Worm (Caenorhabditis elegans) whole organism, late embryonic: ENCODE data around the gene cdr-2.
"Not testable (repeated sequence)": the region's sequence is repeated elsewhere in the genome, so short reads cannot be mapped to it uniquely, and the experiment has no call there.

Experiments
- C38D4.7 ChIP-seq: fragments of 200-800 bp; sonication (Bioruptor generic); optimal IDR thresholded peaks from 2 replicates; lab custom pipeline; 2018; ENCODE audit warnings: mild to moderate bottlenecking, missing genetic modification characterization, moderate library complexity, missing compliant biosample characterization
- K02D7.2 ChIP-seq: sonication (generic microtip); optimal IDR thresholded peaks from 2 replicates; lab custom pipeline; 2017; ENCODE audit warnings: mild to moderate bottlenecking, missing genetic modification characterization, missing compliant biosample characterization
- K09A11.1 ChIP-seq: sonication (generic microtip); optimal IDR thresholded peaks from 2 replicates; lab custom pipeline; 2017; ENCODE audit warnings: antibody characterized with exemption, mild to moderate bottlenecking, missing genetic modification characterization, missing compliant biosample characterization; ENCODE audit not compliant: insufficient read depth
- T23F11.4 ChIP-seq: fragments of 200-800 bp; sonication (Bioruptor generic); optimal IDR thresholded peaks from 2 replicates; lab custom pipeline; 2018; ENCODE audit warnings: mild to moderate bottlenecking, missing genetic modification characterization, missing compliant biosample characterization
- ahr-1 ChIP-seq: sonication (generic microtip); optimal IDR thresholded peaks from 2 replicates; lab custom pipeline; 2016; ENCODE audit warnings: missing genetic modification characterization, missing compliant biosample characterization
- ceh-14 ChIP-seq: sonication (generic microtip); optimal IDR thresholded peaks from 2 replicates; lab custom pipeline; 2016; ENCODE audit warnings: missing genotype, missing genetic modification characterization, missing compliant biosample characterization
- ceh-2 ChIP-seq: sonication (generic microtip); optimal IDR thresholded peaks from 2 replicates; lab custom pipeline; 2016; ENCODE audit warnings: missing genotype, missing genetic modification characterization, missing compliant biosample characterization
- ceh-24 ChIP-seq: sonication (generic microtip); optimal IDR thresholded peaks from 2 replicates; lab custom pipeline; 2016; ENCODE audit warnings: mild to moderate bottlenecking, missing genetic modification characterization, missing compliant biosample characterization
- ceh-31 ChIP-seq: sonication (generic microtip); optimal IDR thresholded peaks from 2 replicates; lab custom pipeline; 2016; ENCODE audit warnings: missing genetic modification characterization, missing compliant biosample characterization
- ceh-45 ChIP-seq: fragments of 200-800 bp; sonication (Bioruptor generic); IDR thresholded peaks from 2 replicates; pipeline ENCODE4 v1.3.6; 2022; ENCODE audit warnings: missing genetic modification reagents, missing genetic modification characterization, missing compliant biosample characterization
- ceh-48 ChIP-seq: sonication (generic microtip); optimal IDR thresholded peaks from 2 replicates; lab custom pipeline; 2016; ENCODE audit warnings: missing genetic modification characterization, inconsistent platforms, missing compliant biosample characterization
- ceh-6 ChIP-seq: fragments of 200-800 bp; sonication (Bioruptor generic); optimal IDR thresholded peaks from 2 replicates; lab custom pipeline; 2018; ENCODE audit warnings: mild to moderate bottlenecking, missing genetic modification characterization, missing compliant biosample characterization
- ceh-9 ChIP-seq: sonication (generic microtip); optimal IDR thresholded peaks from 2 replicates; lab custom pipeline; 2016; ENCODE audit warnings: mild to moderate bottlenecking, missing genetic modification characterization, inconsistent platforms, missing compliant biosample characterization
- che-1 ChIP-seq: sonication (generic microtip); optimal IDR thresholded peaks from 2 replicates; lab custom pipeline; 2016; ENCODE audit warnings: mild to moderate bottlenecking, missing genetic modification characterization, missing compliant biosample characterization
- dmd-4 ChIP-seq: sonication (generic microtip); optimal IDR thresholded peaks from 2 replicates; lab custom pipeline; 2016; ENCODE audit warnings: borderline replicate concordance, missing genetic modification characterization, missing compliant biosample characterization
- elt-4 ChIP-seq: sonication (generic microtip); optimal IDR thresholded peaks from 2 replicates; lab custom pipeline; 2016; ENCODE audit warnings: missing genetic modification characterization, missing compliant biosample characterization
- fax-1 ChIP-seq: sonication (generic microtip); optimal IDR thresholded peaks from 2 replicates; lab custom pipeline; 2016; ENCODE audit warnings: missing genotype, missing genetic modification characterization, missing compliant biosample characterization
- gmeb-2 ChIP-seq: sonication (generic microtip); optimal IDR thresholded peaks from 2 replicates; lab custom pipeline; 2016; ENCODE audit warnings: missing genetic modification characterization, inconsistent platforms, missing compliant biosample characterization
- hlh-13 ChIP-seq: fragments of 200-800 bp; sonication (Bioruptor generic); optimal IDR thresholded peaks from 2 replicates; lab custom pipeline; 2018; ENCODE audit warnings: mild to moderate bottlenecking, missing genetic modification characterization, missing compliant biosample characterization
- hlh-15 ChIP-seq: sonication (generic microtip); optimal IDR thresholded peaks from 2 replicates; lab custom pipeline; 2016; ENCODE audit warnings: missing genetic modification characterization, missing compliant biosample characterization
- hlh-6 ChIP-seq: sonication (generic microtip); optimal IDR thresholded peaks from 2 replicates; lab custom pipeline; 2016; ENCODE audit warnings: missing genotype, missing genetic modification characterization, missing compliant biosample characterization
- hlh-8 ChIP-seq: sonication (generic microtip); optimal IDR thresholded peaks from 2 replicates; lab custom pipeline; 2016; ENCODE audit warnings: missing genotype, missing genetic modification characterization, missing compliant biosample characterization
- nhr-232 ChIP-seq: sonication (generic microtip); optimal IDR thresholded peaks from 2 replicates; lab custom pipeline; 2016; ENCODE audit warnings: missing genetic modification characterization, missing compliant biosample characterization
- odd-2 ChIP-seq: sonication (generic microtip); optimal IDR thresholded peaks from 2 replicates; lab custom pipeline; 2017; ENCODE audit warnings: antibody characterized with exemption, mild to moderate bottlenecking, missing genetic modification characterization, missing compliant biosample characterization
- pha-2 ChIP-seq: sonication (generic microtip); optimal IDR thresholded peaks from 2 replicates; lab custom pipeline; 2017; ENCODE audit warnings: mild to moderate bottlenecking, missing genetic modification characterization, missing compliant biosample characterization
- sox-4 ChIP-seq: sonication (generic microtip); optimal IDR thresholded peaks from 2 replicates; lab custom pipeline; 2017; ENCODE audit warnings: mild to moderate bottlenecking, missing genetic modification characterization, inconsistent platforms, missing compliant biosample characterization
- syd-9 ChIP-seq: sonication (generic microtip); optimal IDR thresholded peaks from 2 replicates; lab custom pipeline; 2016; ENCODE audit warnings: mild to moderate bottlenecking, missing genetic modification characterization, moderate library complexity, missing compliant biosample characterization
- tbx-2 ChIP-seq: sonication (generic microtip); optimal IDR thresholded peaks from 2 replicates; lab custom pipeline; 2016; ENCODE audit warnings: missing genetic modification characterization, missing compliant biosample characterization
- tbx-7 ChIP-seq: sonication (generic microtip); optimal IDR thresholded peaks from 2 replicates; lab custom pipeline; 2016; ENCODE audit warnings: missing genotype, missing genetic modification characterization, missing compliant biosample characterization
- ttx-3 ChIP-seq: sonication (generic microtip); optimal IDR thresholded peaks from 2 replicates; lab custom pipeline; 2016; ENCODE audit warnings: missing genetic modification reagents, missing genetic modification characterization, missing compliant biosample characterization
- unc-3 ChIP-seq, 2 experiments: fragments of 200-800 bp in 1 of 2; sonication (Bioruptor generic) in 1 of 2; sonication (generic microtip) in 1 of 2; conservative IDR thresholded peaks in 1 of 2; optimal IDR thresholded peaks in 1 of 2; 2 replicates each; pipeline versions ENCODE4 v1.3.6 to Lab custom; 2016 to 2022; ENCODE audit warnings: missing compliant biosample characterization in 2 of 2, missing genetic modification characterization in 2 of 2, missing genetic modification reagents in 1 of 2
- zip-5 ChIP-seq: sonication (generic microtip); optimal IDR thresholded peaks from 2 replicates; lab custom pipeline; 2016; ENCODE audit warnings: missing genetic modification characterization, missing compliant biosample characterization
- ztf-16 ChIP-seq: sonication (generic microtip); optimal IDR thresholded peaks from 2 replicates; lab custom pipeline; 2017; ENCODE audit warnings: missing genetic modification characterization, missing compliant biosample characterization

cdr-2 gene

ce11 chrV:12397545-12397944, 18.0 kb downstream of the cdr-2 start, which contains the start of gene K01D12.5:
K01D12.5 (plus strand) TSS chrV:12397845.
- no peak for TF ChIP-seq ceh-24 (tag; lab: Kevin White, UChicago)
- TF ChIP-seq sox-4 (tag; lab: Kevin White, UChicago), result no peak
- TF ChIP-seq ahr-1 (tag; lab: Kevin White, UChicago), result no peak
- no peak for TF ChIP-seq K09A11.1 (tag; lab: Kevin White, UChicago)
- TF ChIP-seq tbx-7, result no peak
- TF ChIP-seq syd-9 (tag; lab: Kevin White, UChicago), result no peak
- TF ChIP-seq ttx-3 (tag; lab: Kevin White, UChicago), result no peak
- no peak for TF ChIP-seq hlh-8 (tag; lab: Kevin White, UChicago)

DNA sequence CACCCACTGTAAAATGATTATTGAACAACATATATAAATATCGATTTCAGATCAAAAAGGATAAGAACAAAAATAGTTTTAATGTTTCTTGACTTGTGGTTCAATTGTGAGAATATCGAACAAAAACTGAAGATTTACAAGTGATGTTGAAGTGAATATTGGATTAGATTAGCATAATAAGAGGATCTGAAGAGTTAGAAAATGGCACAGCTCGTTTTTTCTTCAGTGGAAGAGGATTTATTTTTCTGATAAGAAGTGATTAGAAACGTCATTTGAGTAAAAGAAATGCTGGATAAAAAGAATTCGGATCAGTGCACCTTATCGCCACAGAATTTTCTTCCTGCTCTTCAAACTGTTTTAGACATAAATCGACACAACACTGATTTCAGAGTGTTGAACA, 19.8 kb downstream of the cdr-2 start, which contains the start of gene twk-14:
Gene twk-14 (minus strand): TSS at position 8 of the 400 bp plus-strand sequence.
- TF ChIP-seq gmeb-2 (no peak), fax-1 (no peak), zip-5 (tag; lab: Kevin White, UChicago) (no peak), ceh-31 (no peak), C38D4.7 (GFP tag; lab: Kevin White, UChicago) (no peak), pha-2 (tag; lab: Kevin White, UChicago) (no peak), odd-2 (no peak), ceh-45 (GFP tag; lab: Robert Waterston, UW) (no peak), ceh-9 (tag; lab: Kevin White, UChicago) (no peak), ceh-2 (tag; lab: Kevin White, UChicago) (no peak)

DNA sequence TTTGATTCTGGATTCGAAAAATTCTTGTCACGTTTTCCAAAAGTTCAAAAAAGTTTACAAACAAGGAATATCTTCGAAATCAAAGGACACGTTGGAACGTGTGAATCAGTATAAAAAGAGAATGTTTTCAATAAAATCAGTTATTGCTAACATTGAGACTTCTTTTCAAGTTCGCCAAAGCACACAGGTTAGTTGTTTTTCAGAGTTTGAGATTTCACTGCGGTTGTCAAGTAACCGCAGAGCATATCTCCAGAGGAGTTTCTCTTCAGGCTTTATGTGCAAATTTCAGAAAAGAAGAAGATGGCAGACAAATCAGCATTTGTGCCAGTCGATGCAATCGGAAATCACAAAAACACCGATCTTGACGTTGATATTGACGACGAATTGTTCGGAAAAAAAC, 29.4 kb downstream of the cdr-2 start, which contains the start of gene K01D12.15:
Gene K01D12.15 (plus strand): TSS at position 301 of the 400 bp plus-strand sequence.
- no peak for TF ChIP-seq tbx-2 (tag; lab: Kevin White, UChicago)
- TF ChIP-seq ceh-14 (tag; lab: Kevin White, UChicago), result no peak

DNA sequence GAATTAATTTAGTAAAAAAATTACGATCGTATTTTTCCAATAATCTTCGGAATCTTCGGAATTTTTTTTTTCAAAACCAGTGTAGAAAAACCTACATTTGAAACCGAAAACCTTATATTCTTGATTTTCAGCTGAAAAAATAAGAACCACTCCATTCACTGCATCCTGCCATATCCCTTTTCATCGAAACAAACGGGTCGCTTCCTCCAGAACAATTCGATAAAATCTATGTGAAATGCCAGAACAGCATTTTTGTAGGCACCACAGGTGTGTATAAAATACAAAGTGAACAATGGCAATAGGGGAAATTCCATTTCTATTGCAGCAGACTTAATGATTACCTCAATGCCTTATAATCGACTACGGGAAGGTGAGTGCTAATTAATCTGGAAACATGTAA, 38.3 kb downstream of the cdr-2 start, which contains the start of gene K01D12.1:
Gene K01D12.1 (plus strand): TSS at position 301 of the 400 bp plus-strand sequence.
- TF ChIP-seq hlh-15 (no peak), ceh-6 (GFP tag; lab: Kevin White, UChicago) (no peak), nhr-232 (tag; lab: Kevin White, UChicago) (no peak), ztf-16 (no peak), K09A11.1 (tag; lab: Kevin White, UChicago) (no peak), T23F11.4 (no peak), hlh-13 (GFP tag; lab: Kevin White, UChicago) (no peak), che-1 (no peak), unc-3 (GFP tag; conservative IDR thresholded peaks at IDR 0.05; lab: Robert Waterston, UW) (no peak), unc-3 (tag; optimal IDR thresholded peaks at IDR 0.05; lab: Kevin White, UChicago) (no peak), ceh-48 (tag; lab: Kevin White, UChicago) (no peak), dmd-4 (tag; lab: Kevin White, UChicago) (no peak), hlh-6 (tag; lab: Kevin White, UChicago) (no peak), hlh-8 (tag; lab: Kevin White, UChicago) (no peak)

- not testable (repeated sequence) for TF ChIP-seq tbx-2, K02D7.2, elt-4 (tag; lab: Kevin White, UChicago)
These were observed 41.3 kb downstream of the cdr-2 start, which contains the start of gene F23H12.10 for ce11 chrV:12374252-12374651. F23H12.10 (minus strand) TSS chrV:12374263.
